Fruit fly (Drosophila melanogaster): ENCODE data around the gene Tfb5.

The Tfb5 gene

dm6 chr2L:5027321-5028069 is 16.9 kb upstream of the Tfb5 start:
- TF ChIP-seq CG32121 (GFP tag; IDR thresholded peaks at IDR 0.05) (peak; percentile 11; the same call in 1 of the 2 replicates), CG14655 (GFP tag; optimal IDR thresholded peaks at IDR 0.05) (no peak), fd96Ca (GFP tag; IDR thresholded peaks at IDR 0.05) (0 out of 3 replicates have a peak, but pooled peaks have one; percentile 32)

dm6 chr2L:5025557-5025956 is 14.9 kb upstream of the Tfb5 start:
- TF ChIP-seq CG8159 (tag; optimal IDR thresholded peaks at IDR 0.05) (no peak), CG15710 (tag; optimal IDR thresholded peaks at IDR 0.05) (no peak), CG17806 (tag; optimal IDR thresholded peaks at IDR 0.05) (no peak), CG13204 (GFP tag; optimal IDR thresholded peaks at IDR 0.05) (no peak), CG12605 (GFP tag; IDR thresholded peaks at IDR 0.05) (no peak), CG14655 (GFP tag; optimal IDR thresholded peaks at IDR 0.05) (no peak)

- TF ChIP-seq D1 (tag; optimal IDR thresholded peaks at IDR 0.05) = no peak
- TF ChIP-seq rn (GFP tag; IDR thresholded peaks at IDR 0.05) = no peak
- no peak for TF ChIP-seq CG4496 (GFP tag; IDR thresholded peaks at IDR 0.05)
- no peak for TF ChIP-seq CG12605 (GFP tag; IDR thresholded peaks at IDR 0.05)
- TF ChIP-seq CG34367 (tag; optimal IDR thresholded peaks at IDR 0.05) = no peak
These were observed 12.0 kb upstream of the Tfb5 start for dm6 chr2L:5022602-5023001.

dm6 chr2L:5020479-5020878 is 9.8 kb upstream of the Tfb5 start:
- TF ChIP-seq CG4496 (GFP tag; IDR thresholded peaks at IDR 0.05) (no peak), EcR (GFP tag; optimal IDR thresholded peaks at IDR 0.05) (peak; percentile 20), Pif1A (GFP tag; optimal IDR thresholded peaks at IDR 0.05) (no peak), CG32121 (GFP tag; IDR thresholded peaks at IDR 0.05) (no peak), CG10348 (GFP tag; IDR thresholded peaks at IDR 0.05) (no peak), CG8301 (tag; optimal IDR thresholded peaks at IDR 0.05) (no peak), CG17806 (tag; optimal IDR thresholded peaks at IDR 0.05) (no peak)

- TF ChIP-seq EcR (GFP tag; optimal IDR thresholded peaks at IDR 0.05) (peak; percentile 44), Snoo (tag; optimal IDR thresholded peaks at IDR 0.05) (no peak), CG12605 (GFP tag; IDR thresholded peaks at IDR 0.05) (0 out of 2 replicates have a peak, but pooled peaks have one; percentile 12), D1 (tag; optimal IDR thresholded peaks at IDR 0.05) (no peak), CG4496 (GFP tag; IDR thresholded peaks at IDR 0.05) (peak; percentile 34; the same call in 1 of the 3 replicates), CG17806 (tag; optimal IDR thresholded peaks at IDR 0.05) (peak; percentile 11)
These were observed 1.2 kb downstream of the Tfb5 start, which contains the start of gene Rtnl1 for dm6 chr2L:5009306-5010030. TSS of gene Rtnl1 (minus strand) at chr2L:5009720.

dm6 chr2L:5007256-5007655 is 3.4 kb downstream of the Tfb5 start:
- TF ChIP-seq Snoo (tag; optimal IDR thresholded peaks at IDR 0.05) (no peak), fd96Ca (GFP tag; IDR thresholded peaks at IDR 0.05) (no peak), gl (tag; optimal IDR thresholded peaks at IDR 0.05) (no peak), CG12605 (GFP tag; IDR thresholded peaks at IDR 0.05) (no peak), EcR (GFP tag; optimal IDR thresholded peaks at IDR 0.05) (peak; percentile 19), CG13204 (GFP tag; optimal IDR thresholded peaks at IDR 0.05) (no peak), rn (GFP tag; IDR thresholded peaks at IDR 0.05) (no peak), CG9948 (tag; optimal IDR thresholded peaks at IDR 0.05) (no peak), Ets98B (GFP tag; IDR thresholded peaks at IDR 0.05) (peak; percentile 25; the same call in 1 of the 2 replicates), CG15710 (tag; optimal IDR thresholded peaks at IDR 0.05) (no peak), CG10348 (GFP tag; IDR thresholded peaks at IDR 0.05) (no peak), CG34367 (tag; optimal IDR thresholded peaks at IDR 0.05) (no peak), D1 (tag; optimal IDR thresholded peaks at IDR 0.05) (no peak), CG4496 (GFP tag; IDR thresholded peaks at IDR 0.05) (no peak), Pif1A (GFP tag; optimal IDR thresholded peaks at IDR 0.05) (no peak), CG17806 (tag; optimal IDR thresholded peaks at IDR 0.05) (no peak), CG8159 (tag; optimal IDR thresholded peaks at IDR 0.05) (peak; percentile 0), CG14655 (GFP tag; optimal IDR thresholded peaks at IDR 0.05) (no peak), CG8301 (tag; optimal IDR thresholded peaks at IDR 0.05) (no peak), CG32121 (GFP tag; IDR thresholded peaks at IDR 0.05) (no peak), Pif1B (GFP tag; optimal IDR thresholded peaks at IDR 0.05) (no peak)

- peak; percentile 47 for TF ChIP-seq EcR (GFP tag; optimal IDR thresholded peaks at IDR 0.05)
- TF ChIP-seq CG12605 (GFP tag; IDR thresholded peaks at IDR 0.05) = no peak
These were observed 4.3 kb downstream of the Tfb5 start for dm6 chr2L:5006323-5006722.

Data from whole organism, pupa.